Worm (Caenorhabditis elegans) whole organism, young adult: ENCODE data around the gene npax-4.

Experiments
- B0019.2 ChIP-seq: fragments of 200-800 bp; sonication (Bioruptor generic); conservative IDR thresholded peaks from 2 replicates; pipeline ENCODE4 v1.3.6; 2022; ENCODE audit warnings: missing genetic modification reagents, missing genetic modification characterization, missing compliant biosample characterization
- C06A6.2 ChIP-seq: fragments of 200-800 bp; sonication (Bioruptor generic); conservative IDR thresholded peaks from 2 replicates; pipeline ENCODE4 v1.3.6; 2022; ENCODE audit warnings: missing genetic modification characterization, missing compliant biosample characterization
- D2030.7 ChIP-seq: fragments of 200-800 bp; sonication (Bioruptor generic); IDR thresholded peaks from 2 replicates; pipeline ENCODE4 v1.3.6; 2022; ENCODE audit warnings: missing genetic modification reagents, missing genetic modification characterization, missing compliant biosample characterization
- F39B2.1 ChIP-seq: fragments of 200-800 bp; sonication (Bioruptor generic); IDR thresholded peaks from 2 replicates; pipeline ENCODE4 v1.3.6; 2022; ENCODE audit warnings: missing genetic modification reagents, missing genetic modification characterization, missing compliant biosample characterization
- F57A8.1 ChIP-seq: fragments of 200-800 bp; sonication (Bioruptor generic); optimal IDR thresholded peaks from 2 replicates; lab custom pipeline; 2018; ENCODE audit warnings: mild to moderate bottlenecking, missing genetic modification characterization, moderate library complexity, missing compliant biosample characterization
- T07F8.4 ChIP-seq: sonication (generic microtip); optimal IDR thresholded peaks from 2 replicates; lab custom pipeline; 2016; ENCODE audit warnings: mild to moderate bottlenecking, missing genetic modification characterization, moderate library complexity, missing compliant biosample characterization
- T26A5.8 ChIP-seq: sonication (generic microtip); optimal IDR thresholded peaks from 2 replicates; lab custom pipeline; 2016; ENCODE audit warnings: missing genetic modification characterization, missing compliant biosample characterization
- Y53F4B.3 ChIP-seq: fragments of 200-800 bp; sonication (Bioruptor generic); IDR thresholded peaks from 2 replicates; pipeline ENCODE4 v1.3.6; 2022; ENCODE audit warnings: missing genetic modification reagents, missing genetic modification characterization, missing compliant biosample characterization
- Y53G8AR.9 ChIP-seq: fragments of 200-800 bp; sonication (Bioruptor generic); conservative IDR thresholded peaks from 2 replicates; pipeline ENCODE4 v1.3.6; 2022; ENCODE audit warnings: missing genetic modification reagents, missing genetic modification characterization, missing compliant biosample characterization
- Y79H2A.3 ChIP-seq: fragments of 200-800 bp; sonication (Bioruptor generic); conservative IDR thresholded peaks from 2 replicates; pipeline ENCODE4 v1.3.6; 2022; ENCODE audit warnings: missing genetic modification reagents, missing genetic modification characterization, missing compliant biosample characterization
- ZK185.1 ChIP-seq: sonication (generic microtip); optimal IDR thresholded peaks from 2 replicates; lab custom pipeline; 2016; ENCODE audit warnings: mild to moderate bottlenecking, missing genetic modification characterization, missing compliant biosample characterization; ENCODE audit not compliant: poor library complexity, severe bottlenecking
- ama-1 ChIP-seq, 3 experiments: fragments of 150-350 bp in 1 of 3; sonication (generic microtip) in 2 of 3; optimal IDR thresholded peaks; 2 replicates each; lab custom pipeline; 2014 to 2018; ENCODE audit warnings: missing biosample characterization in 2 of 3, missing genetic modification characterization in 2 of 3, missing genetic modification reagents in 2 of 3
- attf-6 ChIP-seq: fragments of 200-800 bp; sonication (Bioruptor generic); IDR thresholded peaks from 2 replicates; pipeline ENCODE4 v1.3.6; 2022; ENCODE audit warnings: missing genetic modification reagents, missing genetic modification characterization, missing compliant biosample characterization
- cebp-2 ChIP-seq: fragments of 200-800 bp; sonication (Bioruptor generic); IDR thresholded peaks from 2 replicates; pipeline ENCODE4 v1.3.6; 2022; ENCODE audit warnings: missing genetic modification characterization, missing compliant biosample characterization
- ceh-58 ChIP-seq: fragments of 200-800 bp; sonication (Bioruptor generic); IDR thresholded peaks from 2 replicates; pipeline ENCODE4 v1.3.6; 2022; ENCODE audit warnings: missing genetic modification characterization, missing compliant biosample characterization
- ceh-91 ChIP-seq: fragments of 200-800 bp; sonication (Bioruptor generic); IDR thresholded peaks from 2 replicates; pipeline ENCODE4 v1.3.6; 2022; ENCODE audit warnings: missing genetic modification reagents, missing genetic modification characterization, missing compliant biosample characterization
- chd-7 ChIP-seq: sonication (generic microtip); optimal IDR thresholded peaks from 2 replicates; lab custom pipeline; 2016; ENCODE audit warnings: mild to moderate bottlenecking, missing genetic modification characterization, moderate library complexity, missing compliant biosample characterization
- die-1 ChIP-seq: sonication (generic microtip); optimal IDR thresholded peaks from 2 replicates; lab custom pipeline; 2016; ENCODE audit warnings: missing genotype, mild to moderate bottlenecking, missing genetic modification characterization, missing compliant biosample characterization
- fkh-3 ChIP-seq: sonication (generic microtip); optimal IDR thresholded peaks from 2 replicates; lab custom pipeline; 2016; ENCODE audit warnings: mild to moderate bottlenecking, missing genetic modification characterization, missing compliant biosample characterization
- gei-17 ChIP-seq: fragments of 200-800 bp; sonication (Bioruptor generic); optimal IDR thresholded peaks from 2 replicates; lab custom pipeline; 2018; ENCODE audit warnings: mild to moderate bottlenecking, missing genetic modification characterization, missing compliant biosample characterization
- him-1 ChIP-seq: sonication (generic microtip); optimal IDR thresholded peaks from 2 replicates; lab custom pipeline; 2016; ENCODE audit warnings: missing genotype, missing genetic modification reagents, missing genetic modification characterization, missing compliant biosample characterization
- hmg-1.2 ChIP-seq: fragments of 200-800 bp; sonication (Bioruptor generic); IDR thresholded peaks from 2 replicates; pipeline ENCODE4 v1.3.6; 2022; ENCODE audit warnings: missing genetic modification reagents, missing genetic modification characterization, missing compliant biosample characterization
- lag-1 ChIP-seq: fragments of 200-800 bp; sonication (Bioruptor generic); IDR thresholded peaks from 2 replicates; pipeline ENCODE4 v1.3.6; 2022; ENCODE audit warnings: missing genetic modification reagents, missing genetic modification characterization, missing compliant biosample characterization
- let-526 ChIP-seq: fragments of 200-800 bp; sonication (Bioruptor generic); IDR thresholded peaks from 2 replicates; pipeline ENCODE4 v1.3.6; 2022; ENCODE audit warnings: missing genetic modification reagents, missing genetic modification characterization, missing compliant biosample characterization
- let-607 ChIP-seq, 2 experiments: fragments of 200-800 bp in 1 of 2; sonication (Bioruptor generic) in 1 of 2; sonication (generic microtip) in 1 of 2; optimal IDR thresholded peaks; 2 replicates each; lab custom pipeline; 2016 to 2018; ENCODE audit warnings: mild to moderate bottlenecking in 2 of 2, missing compliant biosample characterization in 2 of 2, missing genetic modification characterization in 2 of 2, moderate library complexity in 2 of 2, missing genotype in 1 of 2
- lin-26 ChIP-seq: fragments of 200-800 bp; sonication (Bioruptor generic); IDR thresholded peaks from 2 replicates; pipeline ENCODE4 v1.3.6; 2022; ENCODE audit warnings: missing genetic modification reagents, missing genetic modification characterization, missing compliant biosample characterization
- lin-35 ChIP-seq, 3 experiments: fragments of 150-350 bp in 2 of 3; sonication (generic microtip) in 1 of 3; optimal IDR thresholded peaks; 2 replicates each; lab custom pipeline; 2014 to 2018; ENCODE audit warnings: missing biosample characterization in 3 of 3, missing genetic modification characterization in 3 of 3, missing genetic modification reagents in 3 of 3
- lsl-1 ChIP-seq: fragments of 200-800 bp; sonication (Bioruptor generic); optimal IDR thresholded peaks from 2 replicates; lab custom pipeline; 2018; ENCODE audit warnings: mild to moderate bottlenecking, missing genetic modification characterization, moderate library complexity, missing compliant biosample characterization
- lsy-27 ChIP-seq: sonication (generic microtip); optimal IDR thresholded peaks from 2 replicates; lab custom pipeline; 2017; ENCODE audit warnings: missing genetic modification characterization, mild to moderate bottlenecking, missing compliant biosample characterization, antibody characterized with exemption, missing genotype, borderline replicate concordance; ENCODE audit not compliant: insufficient read depth
- madf-8 ChIP-seq: fragments of 200-800 bp; sonication (Bioruptor generic); conservative IDR thresholded peaks from 2 replicates; pipeline ENCODE4 v1.3.6; 2022; ENCODE audit warnings: missing genetic modification reagents, missing genetic modification characterization, missing compliant biosample characterization
- mxl-1 ChIP-seq: sonication (generic microtip); optimal IDR thresholded peaks from 2 replicates; lab custom pipeline; 2016; ENCODE audit warnings: missing genetic modification characterization, missing compliant biosample characterization
- nfya-2 ChIP-seq: fragments of 200-800 bp; sonication (Bioruptor generic); IDR thresholded peaks from 2 replicates; pipeline ENCODE4 v1.3.6; 2022; ENCODE audit warnings: missing genetic modification reagents, missing genetic modification characterization, missing compliant biosample characterization
- nhr-179 ChIP-seq: sonication (generic microtip); optimal IDR thresholded peaks from 2 replicates; lab custom pipeline; 2016; ENCODE audit warnings: mild to moderate bottlenecking, missing genetic modification characterization, missing compliant biosample characterization
- nhr-90 ChIP-seq: sonication (generic microtip); optimal IDR thresholded peaks from 2 replicates; lab custom pipeline; 2016; ENCODE audit warnings: missing genotype, mild to moderate bottlenecking, missing genetic modification characterization, missing compliant biosample characterization
- pbrm-1 ChIP-seq: fragments of 200-800 bp; sonication (Bioruptor generic); IDR thresholded peaks from 2 replicates; pipeline ENCODE4 v1.3.6; 2022; ENCODE audit warnings: missing genetic modification reagents, missing genetic modification characterization, missing compliant biosample characterization
- pha-4 ChIP-seq: fragments of 150-350 bp; sonication (generic microtip); optimal IDR thresholded peaks from 2 replicates; lab custom pipeline; 2014; ENCODE audit warnings: missing biosample characterization, missing genetic modification reagents, missing genetic modification characterization
- rec-8 ChIP-seq, 2 experiments: sonication (generic microtip); optimal IDR thresholded peaks; 2 replicates each; lab custom pipeline; 2016; ENCODE audit warnings: mild to moderate bottlenecking in 2 of 2, missing genetic modification characterization in 2 of 2, missing genetic modification reagents in 2 of 2, missing genotype in 2 of 2, missing biosample characterization in 1 of 2, missing compliant biosample characterization in 1 of 2, moderate library complexity in 1 of 2
- rpc-1 ChIP-seq, 2 experiments: fragments of 150-350 bp in 1 of 2; sonication (generic microtip) in 1 of 2; optimal IDR thresholded peaks; 2 replicates each; lab custom pipeline; 2014 to 2018; ENCODE audit warnings: missing biosample characterization in 1 of 2, missing genetic modification characterization in 1 of 2, missing genetic modification reagents in 1 of 2, missing genotype in 1 of 2
- sptf-2 ChIP-seq: fragments of 200-800 bp; sonication (Bioruptor generic); optimal IDR thresholded peaks from 2 replicates; lab custom pipeline; 2018; ENCODE audit warnings: mild to moderate bottlenecking, missing genetic modification characterization, missing compliant biosample characterization
- tlf-1 ChIP-seq: fragments of 200-800 bp; sonication (Bioruptor generic); optimal IDR thresholded peaks from 2 replicates; lab custom pipeline; 2018; ENCODE audit warnings: mild to moderate bottlenecking, missing genetic modification characterization, missing compliant biosample characterization
- zim-3 ChIP-seq: sonication (generic microtip); optimal IDR thresholded peaks from 2 replicates; lab custom pipeline; 2017; ENCODE audit warnings: mild to moderate bottlenecking, missing genetic modification characterization, moderate library complexity, missing compliant biosample characterization
- ztf-18 ChIP-seq: sonication (generic microtip); optimal IDR thresholded peaks from 2 replicates; lab custom pipeline; 2016; ENCODE audit warnings: missing genotype, mild to moderate bottlenecking, missing genetic modification characterization, missing compliant biosample characterization
- ztf-6 ChIP-seq: fragments of 200-800 bp; sonication (Bioruptor generic); IDR thresholded peaks from 2 replicates; pipeline ENCODE4 v1.3.6; 2022; ENCODE audit warnings: missing genetic modification reagents, missing genetic modification characterization, missing compliant biosample characterization

The npax-4 gene

ce11 chrIV:8886228-8886627, 6.5 kb upstream of the npax-4 start, which contains the start of gene C09G9.5:
TSS of gene C09G9.5 (plus strand) at chrIV:8886528.
- TF ChIP-seq tlf-1 (GFP tag; lab: Kevin White, UChicago), result no peak
- no peak for TF ChIP-seq gei-17 (GFP tag; lab: Kevin White, UChicago)
- no peak for TF ChIP-seq lin-35 (GFP tag; optimal IDR thresholded peaks at IDR 0.05; lab: Kevin White, UChicago)
- no peak for TF ChIP-seq ceh-58
- TF ChIP-seq rec-8 (tag; optimal IDR thresholded peaks at IDR 0.05; lab: Kevin White, UChicago), result no peak
- TF ChIP-seq lag-1 (GFP tag; lab: Robert Waterston, UW), result no peak
- TF ChIP-seq him-1 (tag; lab: Kevin White, UChicago), result no peak
- no peak for TF ChIP-seq Y79H2A.3 (GFP tag; lab: Robert Waterston, UW)
- TF ChIP-seq madf-8 (GFP tag; lab: Robert Waterston, UW), result no peak
- TF ChIP-seq let-607 (tag; optimal IDR thresholded peaks at IDR 0.05; lab: Kevin White, UChicago), result no peak
- no peak for TF ChIP-seq T26A5.8
- no peak for TF ChIP-seq zim-3 (tag; lab: Kevin White, UChicago)

- no peak for TF ChIP-seq let-526 (GFP tag; lab: Robert Waterston, UW)
- no peak for TF ChIP-seq lin-26
- no peak for TF ChIP-seq pha-4 (tag; lab: Kevin White, UChicago)
- TF ChIP-seq ama-1 (optimal IDR thresholded peaks at IDR 0.05; lab: Kevin White, UChicago), result no peak
- TF ChIP-seq ama-1 (GFP tag; optimal IDR thresholded peaks at IDR 0.05; lab: Kevin White, UChicago), result no peak
- no peak for TF ChIP-seq lsl-1 (GFP tag; lab: Kevin White, UChicago)
- TF ChIP-seq attf-6 (GFP tag; lab: Robert Waterston, UW), result no peak
- TF ChIP-seq ceh-91 (GFP tag; lab: Robert Waterston, UW), result no peak
- TF ChIP-seq C06A6.2 (GFP tag; lab: Robert Waterston, UW), result no peak
- TF ChIP-seq nfya-2 (GFP tag; lab: Robert Waterston, UW), result no peak
- TF ChIP-seq hmg-1.2 (GFP tag; lab: Robert Waterston, UW), result no peak
- TF ChIP-seq tlf-1 (GFP tag; lab: Kevin White, UChicago), result no peak
- no peak for TF ChIP-seq ztf-6 (GFP tag; lab: Robert Waterston, UW)
- TF ChIP-seq chd-7 (tag; lab: Kevin White, UChicago), result no peak
- no peak for TF ChIP-seq ZK185.1 (tag; lab: Kevin White, UChicago)
- no peak for TF ChIP-seq pbrm-1
Measured at ce11 chrIV:8881181-8881580, 1.5 kb upstream of the npax-4 start, which contains the start of gene C09G9.8. TSS of gene C09G9.8 (plus strand) at chrIV:8881481.

ce11 chrIV:8873847-8874246, 5.9 kb downstream of the npax-4 start, which contains the start of gene hdl-2:
TSS of gene hdl-2 (plus strand) at chrIV:8874147.
- TF ChIP-seq sptf-2 (no peak), Y53G8AR.9 (GFP tag; lab: Robert Waterston, UW) (no peak), die-1 (tag; lab: Kevin White, UChicago) (no peak), F57A8.1 (GFP tag; lab: Kevin White, UChicago) (no peak), Y53F4B.3 (no peak), lsl-1 (GFP tag; lab: Kevin White, UChicago) (no peak)

DNA sequence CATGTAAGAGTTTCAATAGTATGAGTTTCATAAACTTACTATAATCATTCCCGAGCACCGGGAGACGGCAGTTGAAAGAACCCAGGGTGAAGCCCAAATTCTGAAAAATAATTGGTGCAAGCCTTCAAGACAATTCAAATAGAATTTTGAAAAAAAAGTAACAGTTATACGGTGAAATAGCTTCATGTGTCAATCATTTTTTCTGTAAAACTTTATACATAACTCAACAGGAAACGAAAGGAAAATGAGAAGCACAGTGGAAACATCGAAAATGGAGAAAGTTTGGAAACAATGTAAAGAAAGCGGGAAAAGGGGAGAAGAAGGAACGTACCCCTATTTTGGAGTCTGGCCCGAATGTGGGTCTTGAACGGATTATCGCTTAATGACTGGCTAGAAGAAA, 6.8 kb downstream of the npax-4 start, which contains the start of gene C09G9.3:
TSS of gene C09G9.3 (minus strand) at position 101 of the 400 bp plus-strand sequence.
- TF ChIP-seq rpc-1 (optimal IDR thresholded peaks at IDR 0.05; lab: Kevin White, UChicago) (no peak), rpc-1 (tag; optimal IDR thresholded peaks at IDR 0.05; lab: Kevin White, UChicago) (no peak), mxl-1 (no peak), fkh-3 (tag; lab: Kevin White, UChicago) (no peak), Y79H2A.3 (GFP tag; lab: Robert Waterston, UW) (no peak), nhr-90 (tag; lab: Kevin White, UChicago) (no peak), nhr-179 (no peak), ztf-6 (GFP tag; lab: Robert Waterston, UW) (no peak), D2030.7 (no peak), T07F8.4 (tag; lab: Kevin White, UChicago) (no peak), attf-6 (GFP tag; lab: Robert Waterston, UW) (no peak), F39B2.1 (GFP tag; lab: Robert Waterston, UW) (no peak), ztf-18 (no peak), cebp-2 (no peak), B0019.2 (no peak), lsy-27 (tag; lab: Kevin White, UChicago) (no peak), lag-1 (GFP tag; lab: Robert Waterston, UW) (no peak)
